Fruit fly (Drosophila melanogaster) whole organism, embryonic: ENCODE results near the gene CG31855.

Experiments used
- ATbp ChIP-seq: fragments of 200-800 bp; sonication (Bioruptor generic); optimal IDR thresholded peaks from 2 replicates; lab custom pipeline; 2017; ENCODE audit warnings: missing biosample characterization, mild to moderate bottlenecking, missing genetic modification characterization, missing genetic modification reagents
- CG10431 ChIP-seq: fragments of 200-800 bp; sonication (Bioruptor generic); optimal IDR thresholded peaks from 3 replicates; lab custom pipeline; 2018; ENCODE audit warnings: missing biosample characterization, mild to moderate bottlenecking, missing genetic modification characterization
- CG10565 ChIP-seq: fragments of 200-800 bp; sonication (Bioruptor generic); optimal IDR thresholded peaks from 3 replicates; lab custom pipeline; 2016; ENCODE audit warnings: missing biosample characterization, mild to moderate bottlenecking, missing genetic modification characterization
- CG10654 ChIP-seq: fragments of 200-800 bp; sonication (Bioruptor generic); optimal IDR thresholded peaks from 2 replicates; lab custom pipeline; 2016; ENCODE audit warnings: missing biosample characterization, missing genetic modification characterization
- CG11456 ChIP-seq: fragments of 200-800 bp; sonication (Bioruptor generic); IDR thresholded peaks from 3 replicates; pipeline ENCODE4 v1.3.6; 2022; ENCODE audit warnings: missing biosample characterization, missing genetic modification characterization
- CG11504 ChIP-seq: fragments of 200-800 bp; sonication (Bioruptor generic); optimal IDR thresholded peaks from 3 replicates; lab custom pipeline; 2019; ENCODE audit warnings: missing biosample characterization, mild to moderate bottlenecking, missing genetic modification characterization, moderate library complexity
- CG12236 ChIP-seq: fragments of 200-800 bp; sonication (Bioruptor generic); optimal IDR thresholded peaks from 2 replicates; lab custom pipeline; 2016; ENCODE audit warnings: missing biosample characterization, missing genetic modification characterization
- CG12744 ChIP-seq: fragments of 200-800 bp; sonication (Bioruptor generic); optimal IDR thresholded peaks from 2 replicates; lab custom pipeline; 2016; ENCODE audit warnings: missing biosample characterization, missing genetic modification characterization
- CG14965 ChIP-seq: fragments of 200-800 bp; sonication (Bioruptor generic); optimal IDR thresholded peaks from 2 replicates; lab custom pipeline; 2016; ENCODE audit warnings: missing biosample characterization, missing genetic modification characterization, borderline replicate concordance
- CG15073 ChIP-seq: fragments of 200-800 bp; sonication (Bioruptor generic); optimal IDR thresholded peaks from 2 replicates; lab custom pipeline; 2016; ENCODE audit warnings: missing biosample characterization, missing genetic modification characterization
- CG1529 ChIP-seq: fragments of 200-800 bp; sonication (Bioruptor generic); optimal IDR thresholded peaks from 3 replicates; lab custom pipeline; 2018; ENCODE audit warnings: missing biosample characterization, missing genetic modification characterization
- CG16863 ChIP-seq: fragments of 200-800 bp; sonication (Bioruptor generic); optimal IDR thresholded peaks from 3 replicates; lab custom pipeline; 2016; ENCODE audit warnings: missing biosample characterization, missing genetic modification characterization
- CG17328 ChIP-seq: fragments of 200-800 bp; sonication (Bioruptor generic); IDR thresholded peaks from 2 replicates; pipeline ENCODE4 v1.3.6; 2022; ENCODE audit warnings: missing biosample characterization, missing genetic modification characterization
- CG17361 ChIP-seq: fragments of 200-800 bp; sonication (Bioruptor generic); IDR thresholded peaks from 3 replicates; pipeline ENCODE4 v1.3.6; 2022; ENCODE audit warnings: missing biosample characterization, missing genetic modification characterization
- CG17802 ChIP-seq: fragments of 200-800 bp; sonication (Bioruptor generic); optimal IDR thresholded peaks from 2 replicates; lab custom pipeline; 2018; ENCODE audit warnings: missing biosample characterization, mild to moderate bottlenecking, missing genetic modification characterization, moderate library complexity
- CG17829 ChIP-seq: fragments of 200-800 bp; optimal IDR thresholded peaks from 2 replicates; lab custom pipeline; 2019; ENCODE audit warnings: missing biosample characterization, mild to moderate bottlenecking, missing genetic modification characterization, moderate library complexity
- CG18011 ChIP-seq: fragments of 200-800 bp; sonication (Bioruptor generic); optimal IDR thresholded peaks from 2 replicates; lab custom pipeline; 2017; ENCODE audit warnings: missing biosample characterization, missing genetic modification characterization, mild to moderate bottlenecking, moderate library complexity, missing genotype
- CG18619 ChIP-seq: fragments of 200-800 bp; sonication (Bioruptor generic); optimal IDR thresholded peaks from 3 replicates; lab custom pipeline; 2017; ENCODE audit warnings: missing biosample characterization, mild to moderate bottlenecking, missing genetic modification characterization
- CG30403 ChIP-seq: fragments of 200-800 bp; sonication (Bioruptor generic); optimal IDR thresholded peaks from 3 replicates; lab custom pipeline; 2016; ENCODE audit warnings: missing biosample characterization, missing genetic modification characterization
- CG30431 ChIP-seq: fragments of 200-800 bp; sonication (Bioruptor generic); optimal IDR thresholded peaks from 2 replicates; lab custom pipeline; 2017; ENCODE audit warnings: missing biosample characterization, missing genetic modification characterization
- CG33557 ChIP-seq: fragments of 200-800 bp; sonication (Bioruptor generic); optimal IDR thresholded peaks from 2 replicates; lab custom pipeline; 2019; ENCODE audit warnings: missing biosample characterization, mild to moderate bottlenecking, missing genetic modification characterization, moderate library complexity
- CG3407 ChIP-seq: fragments of 200-800 bp; sonication (Bioruptor generic); optimal IDR thresholded peaks from 2 replicates; lab custom pipeline; 2018; ENCODE audit warnings: missing biosample characterization, mild to moderate bottlenecking, missing genetic modification characterization
- CG42726 ChIP-seq: fragments of 200-800 bp; sonication (Bioruptor generic); IDR thresholded peaks from 2 replicates; pipeline ENCODE4 v1.3.6; 2022; ENCODE audit warnings: missing biosample characterization, missing genetic modification characterization; ENCODE audit not compliant: partially characterized antibody
- CG6272 ChIP-seq: fragments of 200-800 bp; sonication (Bioruptor generic); IDR thresholded peaks from 2 replicates; pipeline ENCODE4 v1.3.6; 2022; ENCODE audit warnings: missing biosample characterization, missing genetic modification characterization
- CG7372 ChIP-seq: fragments of 200-800 bp; sonication (Bioruptor generic); IDR thresholded peaks from 2 replicates; pipeline ENCODE4 v1.3.6; 2022; ENCODE audit warnings: missing biosample characterization, missing genetic modification characterization
- CoRest ChIP-seq: fragments of 200-800 bp; sonication (Bioruptor generic); optimal IDR thresholded peaks from 3 replicates; lab custom pipeline; 2018; ENCODE audit warnings: missing biosample characterization, mild to moderate bottlenecking, missing genetic modification characterization, moderate library complexity
- Dad ChIP-seq: fragments of 200-800 bp; sonication (Bioruptor generic); optimal IDR thresholded peaks from 3 replicates; lab custom pipeline; 2016; ENCODE audit warnings: missing biosample characterization, missing genetic modification characterization
- Gug ChIP-seq: fragments of 200-800 bp; sonication (Bioruptor generic); IDR thresholded peaks from 4 replicates; pipeline ENCODE4 v1.3.6; 2022; ENCODE audit warnings: missing biosample characterization, missing genetic modification characterization
- HmgZ ChIP-seq: fragments of 200-800 bp; sonication (Bioruptor generic); optimal IDR thresholded peaks from 2 replicates; lab custom pipeline; 2018; ENCODE audit warnings: missing biosample characterization, mild to moderate bottlenecking, missing genetic modification characterization
- Lhr ChIP-seq: fragments of 200-800 bp; sonication (Bioruptor generic); optimal IDR thresholded peaks from 3 replicates; lab custom pipeline; 2017; ENCODE audit warnings: mild to moderate bottlenecking, missing biosample characterization, missing genetic modification reagents, missing genetic modification characterization
- Mad ChIP-seq: fragments of 200-800 bp; sonication (Bioruptor generic); optimal IDR thresholded peaks from 2 replicates; lab custom pipeline; 2016; ENCODE audit warnings: missing biosample characterization, missing genetic modification characterization
- NfI ChIP-seq: fragments of 200-800 bp; sonication (Bioruptor generic); optimal IDR thresholded peaks from 3 replicates; lab custom pipeline; 2018; ENCODE audit warnings: missing biosample characterization, mild to moderate bottlenecking, missing genetic modification characterization, moderate library complexity
- Pdp1 ChIP-seq, 2 experiments: fragments of 200-800 bp; sonication (Bioruptor generic); optimal IDR thresholded peaks; 3 replicates each; lab custom pipeline; 2016; ENCODE audit warnings: missing biosample characterization in 2 of 2, missing genetic modification characterization in 2 of 2, mild to moderate bottlenecking in 1 of 2, moderate library complexity in 1 of 2
- Poxn ChIP-seq: fragments of 200-800 bp; sonication (Bioruptor generic); IDR thresholded peaks from 2 replicates; pipeline ENCODE4 v1.3.6; 2022; ENCODE audit warnings: missing biosample characterization, missing genetic modification characterization
- Sox100B ChIP-seq: fragments of 200-800 bp; sonication (Bioruptor generic); optimal IDR thresholded peaks from 3 replicates; lab custom pipeline; 2018; ENCODE audit warnings: missing biosample characterization, mild to moderate bottlenecking, missing genetic modification characterization
- Sox102F ChIP-seq: fragments of 200-800 bp; sonication (Bioruptor generic); optimal IDR thresholded peaks from 2 replicates; lab custom pipeline; 2018; ENCODE audit warnings: missing biosample characterization, mild to moderate bottlenecking, missing genetic modification characterization, moderate library complexity
- Tbp ChIP-seq: fragments of >200 bp; optimal IDR thresholded peaks from 2 replicates; lab custom pipeline; 2018; ENCODE audit warnings: missing biosample characterization, missing genetic modification characterization
- al ChIP-seq: fragments of 200-800 bp; sonication (Bioruptor generic); IDR thresholded peaks from 2 replicates; pipeline ENCODE4 v1.3.6; 2022; ENCODE audit warnings: missing biosample characterization, missing genetic modification characterization
- bab2 ChIP-seq: fragments of 200-800 bp; sonication (Bioruptor generic); optimal IDR thresholded peaks from 2 replicates; lab custom pipeline; 2016; ENCODE audit warnings: missing biosample characterization, missing genetic modification characterization
- bowl ChIP-seq: fragments of 200-800 bp; sonication (Bioruptor generic); IDR thresholded peaks from 2 replicates; pipeline ENCODE4 v1.3.6; 2022; ENCODE audit warnings: missing biosample characterization, missing genetic modification characterization
- dimm ChIP-seq: fragments of 200-800 bp; sonication (Bioruptor generic); IDR thresholded peaks from 2 replicates; pipeline ENCODE4 v1.3.6; 2022; ENCODE audit warnings: missing biosample characterization, missing genetic modification characterization
- ewg ChIP-seq: fragments of 200-800 bp; sonication (Bioruptor generic); optimal IDR thresholded peaks from 3 replicates; lab custom pipeline; 2017; ENCODE audit warnings: mild to moderate bottlenecking, missing biosample characterization, missing genetic modification reagents, missing genetic modification characterization
- gce ChIP-seq: fragments of 200-800 bp; sonication (Bioruptor generic); IDR thresholded peaks from 3 replicates; pipeline ENCODE4 v1.3.6; 2022; ENCODE audit warnings: missing biosample characterization, missing genetic modification characterization
- kah ChIP-seq: fragments of 200-800 bp; sonication (Bioruptor generic); optimal IDR thresholded peaks from 2 replicates; lab custom pipeline; 2018; ENCODE audit warnings: missing biosample characterization, mild to moderate bottlenecking, missing genetic modification characterization
- lola ChIP-seq, 3 experiments: fragments of >200 bp in 2 of 3; fragments of 200-800 bp in 1 of 3; sonication (Bioruptor generic) in 1 of 3; optimal IDR thresholded peaks; 2 replicates each; lab custom pipeline; 2017 to 2019; ENCODE audit warnings: missing biosample characterization in 3 of 3, missing genetic modification characterization in 3 of 3, mild to moderate bottlenecking in 1 of 3, moderate library complexity in 1 of 3
- pfk ChIP-seq: fragments of 200-800 bp; sonication (Bioruptor generic); optimal IDR thresholded peaks from 2 replicates; lab custom pipeline; 2018; ENCODE audit warnings: missing biosample characterization, mild to moderate bottlenecking, missing genetic modification characterization, moderate library complexity
- prd ChIP-seq, 3 experiments: fragments of >200 bp in 2 of 3; fragments of 200-800 bp in 1 of 3; sonication (Bioruptor generic) in 1 of 3; optimal IDR thresholded peaks in 2 of 3; IDR thresholded peaks in 1 of 3; 2 replicates in 2 of 3; 3 replicates in 1 of 3; pipeline versions ENCODE4 v1.3.6 to Lab custom; 2017 to 2022; ENCODE audit warnings: missing biosample characterization in 1 of 3, missing genetic modification characterization in 1 of 3
- sd ChIP-seq: fragments of 200-800 bp; sonication (Bioruptor generic); optimal IDR thresholded peaks from 3 replicates; lab custom pipeline; 2018; ENCODE audit warnings: missing biosample characterization, mild to moderate bottlenecking, missing genetic modification characterization, moderate library complexity
- wdn ChIP-seq: fragments of 200-800 bp; sonication (Bioruptor generic); IDR thresholded peaks from 2 replicates; pipeline ENCODE4 v1.3.6; 2022; ENCODE audit warnings: missing biosample characterization, missing genetic modification characterization
- wor ChIP-seq: fragments of 200-800 bp; sonication (Bioruptor generic); IDR thresholded peaks from 2 replicates; pipeline ENCODE4 v1.3.6; 2022; ENCODE audit warnings: missing biosample characterization, missing genetic modification characterization

Gene CG31855

dm6 chr2L:13398614-13399161 is 29.7 kb downstream of the CG31855 start, which contains the start of the genes CG10859 and CG7110 (continued):
- TF ChIP-seq CG17328 (GFP tag; lab: Robert Waterston, UW), result peak; percentile 14; the same call in 1 of the 2 replicates
- no peak for TF ChIP-seq CG15073 (GFP tag; lab: Kevin White, UChicago)
- TF ChIP-seq al (GFP tag; lab: Robert Waterston, UW), result no peak
- TF ChIP-seq CG1529 (GFP tag; lab: Kevin White, UChicago), result peak; percentile 3
- TF ChIP-seq dimm (GFP tag; lab: Robert Waterston, UW), result no peak
- TF ChIP-seq bowl (GFP tag; lab: Robert Waterston, UW), result no peak
- peak; percentile 52 for TF ChIP-seq Sox100B (GFP tag; lab: Kevin White, UChicago)
- TF ChIP-seq CG17829 (tag; lab: Kevin White, UChicago), result peak; percentile 48
- TF ChIP-seq pfk (GFP tag; lab: Kevin White, UChicago), result peak; percentile 26
- no peak for TF ChIP-seq CG16863 (GFP tag; lab: Kevin White, UChicago)
- TF ChIP-seq CG7372, result no peak
- no peak for TF ChIP-seq CG30431 (GFP tag; lab: Kevin White, UChicago)
- no peak for TF ChIP-seq CG10565
- peak; percentile 29 for TF ChIP-seq ewg (GFP tag; lab: Kevin White, UChicago)
- TF ChIP-seq sd, result no peak
- peak; percentile 5 for TF ChIP-seq CG10431 (GFP tag; lab: Kevin White, UChicago)
- no peak for TF ChIP-seq Poxn
- no peak for TF ChIP-seq CG12236 (GFP tag; lab: Kevin White, UChicago)
- TF ChIP-seq CG3407 (GFP tag; lab: Kevin White, UChicago), result no peak
- TF ChIP-seq lola (GFP tag; optimal IDR thresholded peaks at IDR 0.05; lab: Kevin White, UChicago), result no peak
- no peak for TF ChIP-seq CG6272 (GFP tag; lab: Robert Waterston, UW)
- peak; percentile 65 for TF ChIP-seq CG18619 (GFP tag; lab: Kevin White, UChicago)
- no peak for TF ChIP-seq ATbp (GFP tag; lab: Kevin White, UChicago)
- peak in 1 of 2 experiments; percentile 27 for TF ChIP-seq Pdp1 (GFP tag; optimal IDR thresholded peaks at IDR 0.05; lab: Kevin White, UChicago)
- no peak for TF ChIP-seq Gug (GFP tag; lab: Robert Waterston, UW)
- no peak for TF ChIP-seq CG12744 (GFP tag; lab: Kevin White, UChicago)
- TF ChIP-seq gce, result no peak
- TF ChIP-seq CG30403, result no peak
- TF ChIP-seq Lhr (GFP tag; lab: Kevin White, UChicago), result peak; percentile 50
- TF ChIP-seq bab2, result no peak
- peak; percentile 89 for TF ChIP-seq kah (GFP tag; lab: Kevin White, UChicago)
- no peak for TF ChIP-seq prd (optimal IDR thresholded peaks at IDR 0.05; lab: Kevin White, UChicago)
- no peak for TF ChIP-seq prd (GFP tag; IDR thresholded peaks at IDR 0.05; lab: Robert Waterston, UW)
- TF ChIP-seq wdn (GFP tag; lab: Robert Waterston, UW), result no peak
- TF ChIP-seq Tbp (GFP tag; lab: Kevin White, UChicago), result no peak
- TF ChIP-seq wor, result no peak
- TF ChIP-seq CG10654 (GFP tag; lab: Kevin White, UChicago), result peak; percentile 18
- TF ChIP-seq CG11504 (tag; lab: Kevin White, UChicago), result peak; percentile 48
- TF ChIP-seq NfI (GFP tag; lab: Kevin White, UChicago), result peak; percentile 78
- TF ChIP-seq CG42726, result no peak
- TF ChIP-seq CG14965 (GFP tag; lab: Kevin White, UChicago), result no peak
- no peak for TF ChIP-seq CG11456 (GFP tag; lab: Robert Waterston, UW)
- peak; percentile 64 for TF ChIP-seq CoRest (tag; lab: Kevin White, UChicago)
- TF ChIP-seq Sox102F (GFP tag; lab: Kevin White, UChicago), result no peak
- TF ChIP-seq Mad, result no peak
- TF ChIP-seq CG17802, result no peak
- TF ChIP-seq Dad (GFP tag; lab: Kevin White, UChicago), result no peak
- TF ChIP-seq HmgZ, result peak; percentile 46
- peak; percentile 38; the same call in 2 of the 3 replicates for TF ChIP-seq CG17361 (GFP tag; lab: Robert Waterston, UW)
- TF ChIP-seq CG18011, result no peak
- TF ChIP-seq CG33557 (GFP tag; lab: Kevin White, UChicago), result peak; percentile 32
